Worm (Caenorhabditis elegans): ENCODE results near the gene pdfr-1.

pdfr-1 gene

DNA sequence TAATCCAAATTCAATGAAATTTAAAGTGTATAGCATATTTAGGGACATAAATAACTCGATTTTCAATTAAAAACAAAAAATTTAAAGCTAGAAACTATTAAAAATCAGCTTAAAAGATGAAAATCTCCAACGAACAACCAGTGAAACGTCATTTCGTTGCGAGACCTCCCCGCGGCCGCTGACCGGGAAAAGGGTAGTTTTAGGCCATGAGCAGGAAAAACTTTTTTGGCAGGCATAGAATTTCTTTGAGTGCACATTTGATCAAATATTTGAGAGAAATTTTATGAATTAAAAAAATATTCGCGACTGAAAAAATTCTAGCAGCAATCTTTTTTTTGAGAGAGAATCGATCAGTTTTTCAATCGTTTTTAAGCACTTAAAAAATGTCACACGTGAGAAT, 26.6 kb downstream of the pdfr-1 start (continued):
- TF ChIP-seq aptf-3 (GFP tag; IDR thresholded peaks at IDR 0.05) (no peak), tbp1 (GFP tag; optimal IDR thresholded peaks at IDR 0.05) (peak; percentile 10), lsl-1 (GFP tag; optimal IDR thresholded peaks at IDR 0.05) (peak; percentile 43), nhr-179 (tag; optimal IDR thresholded peaks at IDR 0.05) (no peak), dox-1 (GFP tag; IDR thresholded peaks at IDR 0.05) (peak; percentile 81)

DNA sequence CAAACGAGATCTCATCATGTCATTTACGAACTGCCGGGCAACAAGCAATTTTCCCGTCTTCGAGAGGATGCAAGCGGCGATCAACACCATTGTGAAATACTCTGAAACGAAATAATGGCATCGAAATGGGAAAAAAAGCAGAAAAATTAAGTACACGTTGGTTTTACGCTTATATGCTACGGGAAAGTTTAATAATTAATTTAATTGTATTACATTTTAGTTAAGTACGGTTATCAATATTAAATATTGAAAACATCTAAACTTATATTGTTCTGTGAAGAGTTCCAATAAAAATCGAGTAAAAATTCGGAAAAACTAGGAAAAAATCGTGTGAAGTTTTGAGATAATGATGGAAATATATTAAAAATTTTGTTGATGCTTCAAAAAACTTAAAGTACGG, 27.0 kb downstream of the pdfr-1 start, which contains the start of gene copd-1:
copd-1 (minus strand) TSS at position 101 of the 400 bp plus-strand sequence.
- no peak for TF ChIP-seq hmg-1.2 (GFP tag; IDR thresholded peaks at IDR 0.05)
- TF ChIP-seq B0261.1 (tag; optimal IDR thresholded peaks at IDR 0.05) = no peak
- no peak for TF ChIP-seq ztf-3 (GFP tag; optimal IDR thresholded peaks at IDR 0.05)
- no peak for TF ChIP-seq aptf-2 (GFP tag; conservative IDR thresholded peaks at IDR 0.05)

DNA sequence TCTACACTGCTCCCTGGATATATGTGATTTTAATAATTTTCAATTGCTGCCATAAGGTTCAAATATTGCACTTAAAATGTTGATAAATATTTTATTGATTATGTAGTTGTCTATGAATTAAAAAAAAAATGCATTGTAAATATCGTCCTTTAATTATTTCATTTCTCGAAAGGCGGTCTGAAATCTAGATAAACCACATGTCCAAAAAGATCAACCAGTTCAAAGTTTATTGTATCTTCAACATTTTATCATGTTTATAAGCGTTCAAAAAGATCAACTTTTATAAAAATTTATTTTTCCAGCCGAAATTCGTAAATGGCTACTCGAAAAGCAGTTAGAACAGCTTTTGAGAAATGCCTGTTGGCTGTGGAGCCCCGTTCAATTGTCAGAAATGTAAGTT, 31.9 kb downstream of the pdfr-1 start, which contains the start of gene C13B9.2:
C13B9.2 (plus strand) TSS at position 301 of the 400 bp plus-strand sequence.
- TF ChIP-seq snpc-4 (GFP tag; optimal IDR thresholded peaks at IDR 0.05) = no peak
- TF ChIP-seq snpc-4 (tag; optimal IDR thresholded peaks at IDR 0.05) = no peak
- TF ChIP-seq egrh-3 (GFP tag; IDR thresholded peaks at IDR 0.05) = no peak
- TF ChIP-seq xnd-1 (tag; optimal IDR thresholded peaks at IDR 0.05) = no peak
- TF ChIP-seq ama-1 (optimal IDR thresholded peaks at IDR 0.05) = no peak
- no peak for TF ChIP-seq ama-1 (GFP tag; optimal IDR thresholded peaks at IDR 0.05)
- no peak for TF ChIP-seq nhr-179 (tag; optimal IDR thresholded peaks at IDR 0.05)
- no peak for TF ChIP-seq hmg-20 (GFP tag; IDR thresholded peaks at IDR 0.05)
- TF ChIP-seq ekl-4 (GFP tag; IDR thresholded peaks at IDR 0.05) = no peak
- no peak for TF ChIP-seq F33H1.4 (GFP tag; IDR thresholded peaks at IDR 0.05)
- TF ChIP-seq chd-7 (tag; optimal IDR thresholded peaks at IDR 0.05) = no peak
- no peak for TF ChIP-seq egl-18 (GFP tag; IDR thresholded peaks at IDR 0.05)
- no peak for TF ChIP-seq ztf-3 (GFP tag; optimal IDR thresholded peaks at IDR 0.05)
- no peak for TF ChIP-seq ceh-27 (GFP tag; optimal IDR thresholded peaks at IDR 0.05)
- no peak for TF ChIP-seq B0261.1 (tag; optimal IDR thresholded peaks at IDR 0.05)
- TF ChIP-seq lin-35 (GFP tag; optimal IDR thresholded peaks at IDR 0.05) = no peak
- no peak for TF ChIP-seq lir-1 (GFP tag; conservative IDR thresholded peaks at IDR 0.05)
- no peak for TF ChIP-seq tlf-1 (GFP tag; optimal IDR thresholded peaks at IDR 0.05)
- no peak for TF ChIP-seq Y53F4B.3 (GFP tag; IDR thresholded peaks at IDR 0.05)

DNA sequence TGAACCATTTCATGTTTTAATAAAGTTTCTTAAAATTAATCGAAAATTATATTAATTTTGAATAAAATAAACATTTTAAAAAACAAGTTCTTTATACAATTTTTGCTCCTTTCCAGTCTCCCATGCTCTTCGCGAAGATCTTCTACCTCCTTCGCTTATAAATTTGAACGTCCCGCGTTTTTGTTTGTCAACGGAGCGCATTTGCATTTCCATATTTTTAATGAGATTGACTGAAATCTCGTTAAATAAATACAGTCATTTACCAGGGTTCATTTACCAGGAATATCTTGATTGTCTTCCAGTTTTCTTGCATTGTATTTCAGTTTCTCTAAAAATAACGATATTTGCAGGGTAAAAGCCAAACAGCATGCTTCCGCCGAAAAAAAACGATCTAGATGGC, 36.8 kb downstream of the pdfr-1 start, which contains the start of gene cmtr-2:
cmtr-2 (plus strand) TSS at position 351 of the 400 bp plus-strand sequence.
- TF ChIP-seq madf-10 (tag; optimal IDR thresholded peaks at IDR 0.05) = no peak
- TF ChIP-seq efl-1 (GFP tag; optimal IDR thresholded peaks at IDR 0.05) = peak; percentile 65
- no peak for TF ChIP-seq rec-8 (tag; optimal IDR thresholded peaks at IDR 0.05)
- peak; percentile 91 for TF ChIP-seq lin-54 (GFP tag; optimal IDR thresholded peaks at IDR 0.05)
- peak; percentile 74 for TF ChIP-seq dpl-1 (GFP tag; optimal IDR thresholded peaks at IDR 0.05)
- TF ChIP-seq B0336.3 (GFP tag; IDR thresholded peaks at IDR 0.05) = no peak
- TF ChIP-seq F33H1.4 (GFP tag; IDR thresholded peaks at IDR 0.05) = 0 out of 2 replicates have a peak, but pooled peaks have one; percentile 23
- peak in 2 of 3 experiments; percentile 54 to 87 for TF ChIP-seq lin-35 (GFP tag; optimal IDR thresholded peaks at IDR 0.05)
- TF ChIP-seq snpc-3.4 (tag; optimal IDR thresholded peaks at IDR 0.05) = no peak
- TF ChIP-seq ztf-6 (GFP tag; IDR thresholded peaks at IDR 0.05) = no peak
- peak; percentile 92 for TF ChIP-seq mcd-1 (GFP tag; IDR thresholded peaks at IDR 0.05)
- TF ChIP-seq unc-62 (GFP tag; optimal IDR thresholded peaks at IDR 0.05) = no peak
- no peak for TF ChIP-seq dpff-1 (tag; optimal IDR thresholded peaks at IDR 0.05)

All from whole organism, young adult.